Fruit fly (Drosophila melanogaster) Kc167 (cell line): ENCODE data around the gene Gr97a.

Experiments used
- Myc ChIP-seq: fragments of >200 bp; optimal IDR thresholded peaks from 2 replicates; lab custom pipeline; 2017; ENCODE audit warnings: missing external identifiers
- Sin3A ChIP-seq: fragments of >200 bp; optimal IDR thresholded peaks from 2 replicates; lab custom pipeline; 2018; ENCODE audit warnings: missing external identifiers
- h ChIP-seq: fragments of >200 bp; optimal IDR thresholded peaks from 3 replicates; lab custom pipeline; 2018; ENCODE audit warnings: missing external identifiers
- insv ChIP-seq: fragments of >200 bp; optimal IDR thresholded peaks from 3 replicates; lab custom pipeline; 2018; ENCODE audit warnings: missing external identifiers
- psq ChIP-seq: fragments of >200 bp; optimal IDR thresholded peaks from 2 replicates; lab custom pipeline; 2017; ENCODE audit warnings: missing external identifiers
- ttk ChIP-seq: sonication (Bioruptor generic); optimal IDR thresholded peaks from 2 replicates; lab custom pipeline; 2017; ENCODE audit warnings: missing external identifiers

Gr97a gene

DNA sequence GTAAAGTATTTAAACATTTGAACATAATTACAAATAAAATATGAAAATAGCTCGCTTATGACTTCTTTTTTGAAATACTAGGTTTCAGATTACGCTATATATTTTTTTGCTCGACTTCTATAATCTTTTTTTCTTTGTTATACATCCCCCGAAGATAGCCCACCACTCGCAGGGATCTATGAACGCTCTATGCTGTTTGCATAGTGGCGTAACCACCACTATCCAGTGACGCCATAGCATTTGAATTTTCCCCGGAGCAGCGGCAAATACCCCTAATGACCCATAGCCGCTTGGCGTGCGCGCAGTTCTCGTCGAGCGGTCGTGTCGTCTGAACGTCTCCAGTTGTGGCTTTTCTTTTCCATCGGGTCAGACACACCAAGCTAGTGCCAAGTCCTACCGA is 12.0 kb upstream of the Gr97a start, which contains the start of the genes CG14253 and CG46313:
TSS of gene CG14253 (plus strand) at position 301 of the 400 bp plus-strand sequence.
TSS of gene CG46313 (plus strand) at position 301 of the 400 bp plus-strand sequence.
- TF ChIP-seq Sin3A (lab: Kevin White, UChicago) (no peak), insv (lab: Kevin White, UChicago) (no peak), psq (lab: Kevin White, UChicago) (no peak), h (lab: Kevin White, UChicago) (no peak)

DNA sequence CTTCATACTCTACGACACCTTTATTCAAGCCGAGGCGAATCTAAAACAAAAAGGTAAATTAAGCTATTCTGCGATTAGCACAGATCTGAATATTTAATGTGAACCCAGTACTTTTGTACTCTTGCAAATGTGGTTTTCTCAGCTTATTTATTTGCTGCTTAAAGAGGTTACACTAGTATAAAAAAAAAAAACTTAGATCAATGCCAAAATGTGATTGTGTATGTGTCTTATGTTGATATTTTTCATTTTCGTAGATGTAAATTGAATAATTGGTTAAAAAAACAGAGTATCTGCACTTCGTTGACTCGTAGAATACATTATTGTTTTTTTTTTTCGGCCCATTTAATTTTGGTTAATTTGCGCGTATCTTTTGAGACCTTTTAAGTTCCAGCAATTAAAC is 3.5 kb upstream of the Gr97a start:
- TF ChIP-seq h (lab: Kevin White, UChicago) (no peak), psq (lab: Kevin White, UChicago) (no peak), ttk (no peak), insv (lab: Kevin White, UChicago) (no peak), Myc (no peak), Sin3A (lab: Kevin White, UChicago) (no peak)

DNA sequence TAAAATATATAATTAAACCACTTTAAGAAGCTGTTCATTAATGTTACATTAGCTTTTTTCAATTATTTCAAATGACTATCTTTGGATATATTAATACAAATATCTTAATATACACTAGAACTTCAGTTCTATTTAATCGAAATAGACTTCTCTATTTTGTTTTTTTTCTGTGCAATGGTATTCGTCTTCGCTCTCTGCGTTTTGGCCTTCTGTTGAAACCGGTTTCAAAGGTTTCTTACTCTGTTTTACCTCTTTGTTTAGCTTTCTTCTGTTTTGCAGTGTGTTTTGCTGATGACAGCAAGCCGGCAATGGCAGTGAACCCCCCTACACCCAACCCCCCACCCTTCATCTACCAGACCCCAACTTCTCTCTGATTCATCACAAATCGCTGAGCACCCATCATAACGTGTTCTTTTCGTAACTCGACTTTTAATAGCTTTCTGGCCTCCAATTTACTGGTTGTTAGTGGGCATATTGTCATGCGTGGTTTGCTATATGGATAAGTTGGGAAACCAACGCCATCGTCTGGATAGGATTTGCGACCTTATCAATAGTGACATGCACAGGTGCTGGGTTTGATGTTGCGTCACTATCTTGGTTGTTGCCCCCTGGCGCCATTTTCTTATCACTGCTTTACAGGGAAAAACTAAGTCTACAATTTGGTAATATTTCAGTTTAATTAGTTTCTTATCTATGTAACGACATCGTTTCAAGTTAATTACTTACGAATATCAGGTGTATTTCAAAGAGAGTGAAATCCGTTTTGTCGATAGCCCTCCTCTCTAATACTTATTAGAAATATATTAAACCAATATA is 2.7 kb upstream of the Gr97a start:
- TF ChIP-seq psq (lab: Kevin White, UChicago) = no peak
- no peak for TF ChIP-seq Myc
- TF ChIP-seq h (lab: Kevin White, UChicago) = no peak
- TF ChIP-seq Sin3A (lab: Kevin White, UChicago) = no peak
- no peak for TF ChIP-seq insv (lab: Kevin White, UChicago)
- TF ChIP-seq ttk = no peak

DNA sequence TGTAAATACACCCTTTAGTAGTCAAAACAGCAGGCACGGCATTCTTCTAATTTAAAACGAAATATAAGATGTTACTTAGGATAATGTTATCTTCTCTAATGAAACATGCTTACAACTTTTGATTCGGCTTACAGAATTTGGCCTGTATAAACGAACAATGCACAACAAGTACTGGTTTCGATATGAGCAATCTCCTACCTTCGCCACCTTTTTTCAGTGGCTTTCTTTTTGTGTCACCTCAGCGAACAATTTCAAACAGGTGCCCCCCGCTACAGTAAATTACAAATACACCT is 2.0 kb upstream of the Gr97a start:
- TF ChIP-seq ttk = no peak

DNA sequence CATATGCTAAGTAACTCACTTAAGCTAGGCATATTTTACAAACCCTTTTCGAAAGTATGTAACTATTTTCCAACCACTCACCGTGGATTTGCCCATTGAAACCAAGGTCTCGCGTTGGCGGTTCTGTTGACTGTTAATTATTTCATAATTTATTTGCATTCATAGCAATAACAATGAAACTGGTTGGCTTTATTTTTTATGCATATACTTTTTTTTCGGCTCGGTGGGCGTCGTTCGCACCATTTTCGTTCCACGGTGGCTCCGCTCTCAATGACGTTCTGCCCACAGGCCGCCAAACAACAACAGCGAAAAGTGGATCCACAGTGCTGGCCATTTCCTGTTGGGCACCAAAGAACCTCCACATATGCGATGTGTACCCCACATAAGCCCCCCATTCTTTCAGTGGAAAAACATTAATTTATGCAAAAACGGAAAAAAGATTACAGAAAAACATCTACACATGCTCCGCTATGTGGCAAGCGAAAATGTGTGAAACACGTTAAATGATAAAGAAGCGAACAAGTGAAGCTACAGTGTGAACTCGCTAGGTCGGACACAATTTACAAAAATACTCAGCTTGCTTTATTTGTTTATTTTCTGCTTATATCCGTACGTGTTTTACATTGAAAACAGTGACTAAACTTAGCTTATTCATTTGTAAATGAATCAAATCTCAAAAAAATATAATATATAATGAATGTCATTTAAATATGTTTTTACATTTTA is 1.5 kb upstream of the Gr97a start:
- no peak for TF ChIP-seq ttk
- TF ChIP-seq insv (lab: Kevin White, UChicago) = no peak
- no peak for TF ChIP-seq psq (lab: Kevin White, UChicago)
- no peak for TF ChIP-seq Sin3A (lab: Kevin White, UChicago)

DNA sequence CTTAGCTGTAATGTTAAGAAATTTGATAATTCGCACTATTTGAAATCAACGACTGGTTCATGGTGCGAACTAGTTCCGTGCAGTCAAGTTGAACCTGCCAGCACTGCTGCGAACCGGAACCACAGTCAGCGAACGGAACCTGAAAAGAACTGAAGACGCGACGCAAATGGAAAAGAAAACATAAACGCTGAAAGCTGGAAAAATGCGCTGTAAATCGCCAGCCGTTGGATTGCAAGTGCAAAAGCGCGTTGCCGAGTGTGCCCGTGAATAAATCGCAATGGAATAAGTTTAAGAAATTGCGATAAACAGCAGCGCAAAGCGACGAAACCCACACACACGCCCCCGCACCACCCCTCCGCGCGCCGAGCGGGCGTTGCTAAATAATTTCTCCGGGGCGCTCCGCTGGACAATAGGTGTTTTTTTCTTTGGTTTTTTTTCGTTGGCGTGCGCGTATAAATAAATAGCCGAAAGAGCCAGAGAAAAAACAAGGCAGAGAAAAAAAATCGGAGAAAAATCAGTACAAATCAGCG is 574 bp upstream of the Gr97a start, which contains the start of gene CG5521:
TSS of gene CG5521 (plus strand) at position 137 of the 530 bp plus-strand sequence.
- TF ChIP-seq h (lab: Kevin White, UChicago) (no peak), insv (lab: Kevin White, UChicago) (no peak), Sin3A (lab: Kevin White, UChicago) (no peak), Myc (no peak), psq (lab: Kevin White, UChicago) (no peak), ttk (no peak)

DNA sequence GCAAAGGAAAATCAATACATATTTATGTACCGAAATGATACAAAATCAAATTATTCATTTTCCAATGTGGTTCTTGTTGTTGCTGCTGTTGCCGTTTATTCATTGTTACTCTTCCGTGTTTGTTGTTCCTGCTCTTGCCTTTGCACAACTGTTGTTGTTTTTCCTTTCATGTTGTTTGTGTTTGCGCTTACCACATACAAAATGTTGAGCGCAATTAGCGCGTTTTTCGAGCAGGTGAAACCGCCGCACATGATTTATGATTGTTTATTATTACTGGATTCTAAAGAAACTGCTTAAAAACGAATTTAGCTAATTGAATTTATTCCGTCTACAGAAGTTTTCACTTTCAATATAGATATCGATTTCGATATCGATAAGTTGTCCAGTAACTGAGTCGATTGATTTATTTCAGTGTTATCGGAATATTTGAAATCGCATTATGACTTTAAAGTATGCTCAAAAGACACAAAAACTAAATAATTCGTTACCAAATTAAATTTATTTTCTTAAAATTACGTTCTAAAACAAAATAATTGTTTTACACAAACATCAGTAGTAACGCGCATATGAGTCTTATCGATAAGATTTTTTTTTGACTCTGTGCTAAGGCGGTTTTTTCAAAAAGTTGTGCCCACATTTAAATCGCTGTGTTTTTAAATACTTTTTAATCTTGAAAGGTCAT is 1.7 kb downstream of the Gr97a start, which contains the start of gene Tsp97E:
TSS of gene Tsp97E (minus strand) at position 366 of the 682 bp plus-strand sequence.
- TF ChIP-seq h (lab: Kevin White, UChicago) (no peak), Myc (no peak), psq (lab: Kevin White, UChicago) (no peak), Sin3A (lab: Kevin White, UChicago) (no peak), ttk (no peak)

DNA sequence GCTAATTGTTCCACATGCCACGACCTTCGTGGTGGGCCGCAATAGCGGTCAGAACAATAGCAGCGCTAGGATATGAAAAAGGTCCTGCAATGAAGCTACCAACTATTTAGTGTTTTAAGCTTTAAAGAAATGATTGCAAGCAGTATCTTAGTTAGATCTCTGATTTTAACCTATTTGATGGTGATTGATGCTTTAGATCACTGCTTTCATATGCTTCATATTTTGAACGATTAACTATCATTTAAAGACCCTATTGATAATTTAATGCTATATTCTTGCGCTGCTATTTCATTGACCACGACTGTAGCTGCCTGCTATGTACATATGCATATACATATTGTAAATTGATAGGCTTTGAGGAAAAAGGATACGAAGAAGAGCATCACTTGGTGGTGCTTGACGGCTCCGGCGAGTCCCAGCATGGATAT is 2.5 kb downstream of the Gr97a start:
- TF ChIP-seq insv (lab: Kevin White, UChicago) (no peak), psq (lab: Kevin White, UChicago) (no peak), Myc (no peak), ttk (no peak), h (lab: Kevin White, UChicago) (no peak), Sin3A (lab: Kevin White, UChicago) (no peak)

DNA sequence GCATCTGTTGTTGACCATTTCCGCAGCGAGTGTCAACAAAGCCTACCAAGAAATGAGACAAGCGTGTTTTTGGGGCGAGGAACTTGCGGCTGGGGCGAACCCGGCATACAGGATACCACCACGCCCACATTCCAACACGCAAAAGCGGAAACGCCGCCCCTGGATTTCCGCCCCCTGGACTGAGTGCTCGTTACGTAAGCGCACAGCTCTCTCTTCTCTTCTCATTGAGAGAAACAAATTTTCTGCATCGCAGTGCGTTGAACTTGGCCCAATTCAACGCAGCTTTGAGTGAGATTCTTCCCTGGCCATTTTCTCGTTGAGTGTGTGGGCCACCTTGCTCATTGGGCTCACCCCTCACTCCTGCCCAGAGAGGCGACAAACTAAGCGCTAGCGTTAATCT is 5.8 kb downstream of the Gr97a start:
- TF ChIP-seq Sin3A (lab: Kevin White, UChicago) (no peak), h (lab: Kevin White, UChicago) (no peak)

DNA sequence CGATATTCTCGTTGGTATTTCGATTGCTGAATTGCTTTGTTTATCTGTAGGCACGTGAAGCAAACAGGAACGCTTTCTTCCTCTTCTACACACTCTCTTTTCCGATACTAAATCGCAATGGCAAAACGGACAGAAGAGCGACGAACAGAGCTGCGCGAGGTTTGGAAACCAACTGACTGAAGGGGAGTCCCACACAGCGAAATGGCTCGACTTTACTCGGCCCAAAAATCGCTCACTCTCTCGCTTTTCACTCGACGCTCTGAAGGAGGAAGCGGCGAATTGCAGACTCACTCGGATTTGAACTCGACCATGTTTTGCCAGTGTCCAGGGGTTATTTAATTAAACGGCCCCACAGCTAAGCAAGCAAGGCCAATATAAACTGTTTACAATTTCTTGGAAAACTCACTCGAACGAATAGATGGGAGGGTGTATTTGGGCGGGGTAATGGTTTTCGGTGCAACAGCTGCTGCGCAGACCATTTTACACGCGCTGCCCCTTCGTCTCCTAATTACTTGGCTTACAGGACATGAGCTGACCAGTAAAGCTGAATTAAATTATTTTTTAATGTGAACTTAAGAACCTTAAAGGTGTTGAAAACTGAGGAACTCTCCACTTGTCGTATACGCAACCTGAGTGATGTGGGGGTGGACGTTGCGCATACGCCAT is 7.8 kb downstream of the Gr97a start, which contains the start of gene CG6330:
TSS of gene CG6330 (minus strand) at position 178 of the 666 bp plus-strand sequence.
- TF ChIP-seq Sin3A (lab: Kevin White, UChicago) (no peak), Myc (no peak), ttk (no peak), insv (lab: Kevin White, UChicago) (no peak), psq (lab: Kevin White, UChicago) (no peak), h (lab: Kevin White, UChicago) (no peak)

DNA sequence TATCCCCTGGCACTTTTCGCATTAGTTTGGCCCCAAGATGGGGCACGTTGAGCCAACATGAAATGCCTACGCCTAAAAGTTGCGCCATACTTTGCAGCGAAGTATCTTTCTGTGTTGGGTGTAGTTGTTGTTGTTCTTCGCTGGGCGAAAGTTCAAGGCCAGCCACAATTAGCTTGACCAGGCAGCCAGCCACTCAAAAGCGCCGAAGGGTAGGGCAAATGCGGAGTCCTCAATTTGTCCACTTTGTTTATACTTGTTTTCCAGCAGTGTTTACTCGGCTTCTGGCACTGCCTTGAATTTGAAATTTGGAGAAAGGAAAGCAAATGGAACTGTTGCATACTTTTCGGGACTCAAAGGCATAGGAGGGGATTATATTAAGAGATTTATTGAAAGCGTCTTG is 9.2 kb downstream of the Gr97a start:
- TF ChIP-seq Myc = no peak
- no peak for TF ChIP-seq h (lab: Kevin White, UChicago)
- no peak for TF ChIP-seq psq (lab: Kevin White, UChicago)
